Worm (Caenorhabditis elegans) whole organism, young adult: ENCODE measurements around the gene srt-29.

Source experiments
- B0035.1 ChIP-seq: sonication (generic microtip); optimal IDR thresholded peaks from 2 replicates; lab custom pipeline; 2016; ENCODE audit warnings: missing genetic modification characterization, mild to moderate bottlenecking, missing compliant biosample characterization, missing genotype, missing genetic modification reagents
- C17E4.6 ChIP-seq: fragments of 200-800 bp; sonication (Bioruptor generic); IDR thresholded peaks from 2 replicates; pipeline ENCODE4 v1.3.6; 2022; ENCODE audit warnings: missing genetic modification reagents, missing genetic modification characterization, missing compliant biosample characterization
- D2030.7 ChIP-seq: fragments of 200-800 bp; sonication (Bioruptor generic); IDR thresholded peaks from 2 replicates; pipeline ENCODE4 v1.3.6; 2022; ENCODE audit warnings: missing genetic modification reagents, missing genetic modification characterization, missing compliant biosample characterization
- F22D6.2 ChIP-seq: sonication (generic microtip); optimal IDR thresholded peaks from 2 replicates; lab custom pipeline; 2016; ENCODE audit warnings: mild to moderate bottlenecking, missing genetic modification characterization, missing compliant biosample characterization
- F33H1.4 ChIP-seq: fragments of 200-800 bp; sonication (Bioruptor generic); IDR thresholded peaks from 2 replicates; pipeline ENCODE4 v1.3.6; 2022; ENCODE audit warnings: missing genetic modification reagents, missing genetic modification characterization, missing compliant biosample characterization
- F55B11.4 ChIP-seq: sonication (generic microtip); optimal IDR thresholded peaks from 2 replicates; lab custom pipeline; 2016; ENCODE audit warnings: missing compliant biosample characterization, missing genetic modification characterization, borderline replicate concordance; ENCODE audit not compliant: insufficient read depth
- Y53G8AR.9 ChIP-seq: fragments of 200-800 bp; sonication (Bioruptor generic); conservative IDR thresholded peaks from 2 replicates; pipeline ENCODE4 v1.3.6; 2022; ENCODE audit warnings: missing genetic modification reagents, missing genetic modification characterization, missing compliant biosample characterization
- attf-3 ChIP-seq: fragments of 200-800 bp; sonication (Bioruptor generic); conservative IDR thresholded peaks from 2 replicates; pipeline ENCODE4 v1.3.6; 2022; ENCODE audit warnings: missing genetic modification reagents, missing genetic modification characterization, missing compliant biosample characterization
- attf-5 ChIP-seq: fragments of 200-800 bp; sonication (Bioruptor generic); optimal IDR thresholded peaks from 2 replicates; lab custom pipeline; 2018; ENCODE audit warnings: mild to moderate bottlenecking, missing genetic modification characterization, missing compliant biosample characterization
- cebp-1 ChIP-seq, 2 experiments: fragments of 200-800 bp in 1 of 2; sonication (Bioruptor generic) in 1 of 2; sonication (generic microtip) in 1 of 2; IDR thresholded peaks in 1 of 2; optimal IDR thresholded peaks in 1 of 2; 2 replicates each; pipeline versions ENCODE4 v1.3.6 to Lab custom; 2017 to 2022; ENCODE audit warnings: missing compliant biosample characterization in 2 of 2, missing genetic modification characterization in 2 of 2, mild to moderate bottlenecking in 1 of 2, missing genetic modification reagents in 1 of 2, moderate library complexity in 1 of 2
- cebp-2 ChIP-seq: fragments of 200-800 bp; sonication (Bioruptor generic); IDR thresholded peaks from 2 replicates; pipeline ENCODE4 v1.3.6; 2022; ENCODE audit warnings: missing genetic modification characterization, missing compliant biosample characterization
- ceh-58 ChIP-seq: fragments of 200-800 bp; sonication (Bioruptor generic); IDR thresholded peaks from 2 replicates; pipeline ENCODE4 v1.3.6; 2022; ENCODE audit warnings: missing genetic modification characterization, missing compliant biosample characterization
- chd-7 ChIP-seq: sonication (generic microtip); optimal IDR thresholded peaks from 2 replicates; lab custom pipeline; 2016; ENCODE audit warnings: mild to moderate bottlenecking, missing genetic modification characterization, moderate library complexity, missing compliant biosample characterization
- dpff-1 ChIP-seq: sonication (generic microtip); optimal IDR thresholded peaks from 2 replicates; lab custom pipeline; 2017; ENCODE audit warnings: mild to moderate bottlenecking, missing genetic modification characterization, missing compliant biosample characterization
- fkh-3 ChIP-seq: sonication (generic microtip); optimal IDR thresholded peaks from 2 replicates; lab custom pipeline; 2016; ENCODE audit warnings: mild to moderate bottlenecking, missing genetic modification characterization, missing compliant biosample characterization
- gei-17 ChIP-seq: fragments of 200-800 bp; sonication (Bioruptor generic); optimal IDR thresholded peaks from 2 replicates; lab custom pipeline; 2018; ENCODE audit warnings: mild to moderate bottlenecking, missing genetic modification characterization, missing compliant biosample characterization
- him-1 ChIP-seq: sonication (generic microtip); optimal IDR thresholded peaks from 2 replicates; lab custom pipeline; 2016; ENCODE audit warnings: missing genotype, missing genetic modification reagents, missing genetic modification characterization, missing compliant biosample characterization
- hlh-26 ChIP-seq: fragments of 200-800 bp; sonication (Bioruptor generic); conservative IDR thresholded peaks from 2 replicates; pipeline ENCODE4 v1.3.6; 2022; ENCODE audit warnings: missing genetic modification reagents, missing genetic modification characterization, missing compliant biosample characterization
- hsf-1 ChIP-seq: fragments of 200-800 bp; sonication (Bioruptor generic); IDR thresholded peaks from 2 replicates; pipeline ENCODE4 v1.3.6; 2022; ENCODE audit warnings: missing genetic modification reagents, missing genetic modification characterization, missing compliant biosample characterization
- let-526 ChIP-seq: fragments of 200-800 bp; sonication (Bioruptor generic); IDR thresholded peaks from 2 replicates; pipeline ENCODE4 v1.3.6; 2022; ENCODE audit warnings: missing genetic modification reagents, missing genetic modification characterization, missing compliant biosample characterization
- lin-26 ChIP-seq: fragments of 200-800 bp; sonication (Bioruptor generic); IDR thresholded peaks from 2 replicates; pipeline ENCODE4 v1.3.6; 2022; ENCODE audit warnings: missing genetic modification reagents, missing genetic modification characterization, missing compliant biosample characterization
- lin-35 ChIP-seq, 3 experiments: fragments of 150-350 bp in 2 of 3; sonication (generic microtip) in 1 of 3; optimal IDR thresholded peaks; 2 replicates each; lab custom pipeline; 2014 to 2018; ENCODE audit warnings: missing biosample characterization in 3 of 3, missing genetic modification characterization in 3 of 3, missing genetic modification reagents in 3 of 3
- lsl-1 ChIP-seq: fragments of 200-800 bp; sonication (Bioruptor generic); optimal IDR thresholded peaks from 2 replicates; lab custom pipeline; 2018; ENCODE audit warnings: mild to moderate bottlenecking, missing genetic modification characterization, moderate library complexity, missing compliant biosample characterization
- madf-3 ChIP-seq: fragments of 200-800 bp; sonication (Bioruptor generic); IDR thresholded peaks from 2 replicates; pipeline ENCODE4 v1.3.6; 2022; ENCODE audit warnings: missing genetic modification reagents, missing genetic modification characterization, missing compliant biosample characterization
- madf-6 ChIP-seq: fragments of 200-800 bp; sonication (Bioruptor generic); IDR thresholded peaks from 2 replicates; pipeline ENCODE4 v1.3.6; 2022; ENCODE audit warnings: missing genetic modification reagents, missing genetic modification characterization, missing compliant biosample characterization
- nfya-1 ChIP-seq: sonication (generic microtip); optimal IDR thresholded peaks from 2 replicates; lab custom pipeline; 2017; ENCODE audit warnings: antibody characterized with exemption, missing compliant biosample characterization, missing genetic modification characterization, borderline replicate concordance; ENCODE audit not compliant: insufficient read depth
- nhr-90 ChIP-seq: sonication (generic microtip); optimal IDR thresholded peaks from 2 replicates; lab custom pipeline; 2016; ENCODE audit warnings: missing genotype, mild to moderate bottlenecking, missing genetic modification characterization, missing compliant biosample characterization
- pbrm-1 ChIP-seq: fragments of 200-800 bp; sonication (Bioruptor generic); IDR thresholded peaks from 2 replicates; pipeline ENCODE4 v1.3.6; 2022; ENCODE audit warnings: missing genetic modification reagents, missing genetic modification characterization, missing compliant biosample characterization
- rpc-1 ChIP-seq, 2 experiments: fragments of 150-350 bp in 1 of 2; sonication (generic microtip) in 1 of 2; optimal IDR thresholded peaks; 2 replicates each; lab custom pipeline; 2014 to 2018; ENCODE audit warnings: missing biosample characterization in 1 of 2, missing genetic modification characterization in 1 of 2, missing genetic modification reagents in 1 of 2, missing genotype in 1 of 2
- snpc-1.3 ChIP-seq: sonication (generic microtip); optimal IDR thresholded peaks from 2 replicates; lab custom pipeline; 2017; ENCODE audit warnings: missing genetic modification characterization, mild to moderate bottlenecking, missing compliant biosample characterization, antibody characterized with exemption, moderate library complexity, missing genotype, missing genetic modification reagents; ENCODE audit not compliant: insufficient read depth
- snpc-3.4 ChIP-seq: sonication (generic microtip); optimal IDR thresholded peaks from 2 replicates; lab custom pipeline; 2017; ENCODE audit warnings: missing genetic modification characterization, mild to moderate bottlenecking, missing compliant biosample characterization, antibody characterized with exemption, moderate library complexity, missing genotype, missing genetic modification reagents
- tbx-9 ChIP-seq: sonication (generic microtip); optimal IDR thresholded peaks from 2 replicates; lab custom pipeline; 2016; ENCODE audit warnings: borderline replicate concordance, missing genetic modification characterization, inconsistent platforms, missing compliant biosample characterization
- unc-130 ChIP-seq: sonication (generic microtip); optimal IDR thresholded peaks from 2 replicates; lab custom pipeline; 2016; ENCODE audit warnings: missing genetic modification reagents, missing genetic modification characterization, missing compliant biosample characterization
- zim-3 ChIP-seq: sonication (generic microtip); optimal IDR thresholded peaks from 2 replicates; lab custom pipeline; 2017; ENCODE audit warnings: mild to moderate bottlenecking, missing genetic modification characterization, moderate library complexity, missing compliant biosample characterization
- ztf-18 ChIP-seq: sonication (generic microtip); optimal IDR thresholded peaks from 2 replicates; lab custom pipeline; 2016; ENCODE audit warnings: missing genotype, mild to moderate bottlenecking, missing genetic modification characterization, missing compliant biosample characterization
- ztf-22 ChIP-seq: fragments of 200-800 bp; sonication (Bioruptor generic); optimal IDR thresholded peaks from 2 replicates; lab custom pipeline; 2018; ENCODE audit warnings: mild to moderate bottlenecking, missing genetic modification characterization, moderate library complexity, missing compliant biosample characterization
- ztf-25 ChIP-seq: fragments of 200-800 bp; sonication (Bioruptor generic); IDR thresholded peaks from 2 replicates; pipeline ENCODE4 v1.3.6; 2022; ENCODE audit warnings: missing genetic modification reagents, missing genetic modification characterization, missing compliant biosample characterization
- ztf-26 ChIP-seq: sonication (generic microtip); optimal IDR thresholded peaks from 2 replicates; lab custom pipeline; 2017; ENCODE audit warnings: missing genetic modification characterization, missing compliant biosample characterization
- ztf-3 ChIP-seq: fragments of 200-800 bp; sonication (Bioruptor generic); optimal IDR thresholded peaks from 2 replicates; lab custom pipeline; 2018; ENCODE audit warnings: mild to moderate bottlenecking, missing genetic modification characterization, missing compliant biosample characterization
- ztf-6 ChIP-seq: fragments of 200-800 bp; sonication (Bioruptor generic); IDR thresholded peaks from 2 replicates; pipeline ENCODE4 v1.3.6; 2022; ENCODE audit warnings: missing genetic modification reagents, missing genetic modification characterization, missing compliant biosample characterization

Gene srt-29

DNA sequence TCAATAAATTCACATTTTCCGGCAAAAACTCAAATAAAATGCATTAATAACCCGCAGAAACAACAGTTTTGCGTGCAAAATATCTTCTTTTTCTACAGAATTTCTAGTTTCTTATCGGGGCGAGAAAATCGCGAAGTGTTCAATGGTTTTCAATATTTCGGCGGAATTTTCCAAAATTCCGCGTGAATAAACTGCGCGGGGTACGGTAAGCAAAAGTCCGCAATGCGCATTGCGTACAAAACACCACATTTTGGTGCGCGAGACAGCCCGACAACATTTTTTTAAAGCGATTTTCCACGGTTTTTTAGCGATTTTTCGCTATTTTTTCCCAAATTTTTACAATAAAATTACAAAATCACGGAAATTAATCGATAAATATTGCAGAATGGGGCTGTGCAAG, 24.5 kb downstream of the srt-29 start, which contains the start of gene Y45G12B.2 (continued):
- TF ChIP-seq F22D6.2 (tag; lab: Kevin White, UChicago) (no peak), zim-3 (tag; lab: Kevin White, UChicago) (no peak), cebp-1 (GFP tag; IDR thresholded peaks at IDR 0.05; lab: Robert Waterston, UW) (no peak), cebp-1 (tag; optimal IDR thresholded peaks at IDR 0.05; lab: Kevin White, UChicago) (peak; percentile 56), nhr-90 (tag; lab: Kevin White, UChicago) (no peak), dpff-1 (tag; lab: Kevin White, UChicago) (no peak), madf-3 (GFP tag; lab: Robert Waterston, UW) (no peak), attf-3 (GFP tag; lab: Robert Waterston, UW) (0 out of 2 replicates have a peak, but pooled peaks have one; percentile 27), tbx-9 (no peak), ztf-26 (tag; lab: Kevin White, UChicago) (no peak), F33H1.4 (GFP tag; lab: Robert Waterston, UW) (peak; percentile 37), rpc-1 (optimal IDR thresholded peaks at IDR 0.05; lab: Kevin White, UChicago) (no peak), rpc-1 (tag; optimal IDR thresholded peaks at IDR 0.05; lab: Kevin White, UChicago) (no peak), snpc-3.4 (tag; lab: Kevin White, UChicago) (no peak), D2030.7 (GFP tag; lab: Robert Waterston, UW) (peak; percentile 56; the same call in 1 of the 2 replicates), hsf-1 (GFP tag; lab: Robert Waterston, UW) (no peak), cebp-2 (GFP tag; lab: Robert Waterston, UW) (no peak), ztf-22 (GFP tag; lab: Kevin White, UChicago) (no peak), Y53G8AR.9 (0 out of 2 replicates have a peak, but pooled peaks have one; percentile 32), ztf-18 (peak; percentile 5), attf-5 (peak; percentile 30), pbrm-1 (GFP tag; lab: Robert Waterston, UW) (peak; percentile 62; the same call in 1 of the 2 replicates), lin-26 (GFP tag; lab: Robert Waterston, UW) (no peak), chd-7 (no peak), unc-130 (GFP tag; lab: Kevin White, UChicago) (no peak), F55B11.4 (tag; lab: Kevin White, UChicago) (no peak), madf-6 (GFP tag; lab: Robert Waterston, UW) (peak; percentile 63; the same call in 1 of the 2 replicates), let-526 (GFP tag; lab: Robert Waterston, UW) (no peak), lsl-1 (peak; percentile 93), ztf-25 (GFP tag; lab: Robert Waterston, UW) (no peak), B0035.1 (tag; lab: Kevin White, UChicago) (no peak), C17E4.6 (GFP tag; lab: Robert Waterston, UW) (peak; percentile 59; the same call in 1 of the 2 replicates), ceh-58 (GFP tag; lab: Robert Waterston, UW) (no peak), ztf-6 (GFP tag; lab: Robert Waterston, UW) (no peak), him-1 (tag; lab: Kevin White, UChicago) (no peak), gei-17 (GFP tag; lab: Kevin White, UChicago) (no peak), hlh-26 (no peak), ztf-3 (GFP tag; lab: Kevin White, UChicago) (no peak), snpc-1.3 (tag; lab: Kevin White, UChicago) (no peak), fkh-3 (tag; lab: Kevin White, UChicago) (no peak), nfya-1 (no peak), lin-35 (GFP tag; optimal IDR thresholded peaks at IDR 0.05; lab: Kevin White, UChicago) (peak in 1 of 3 experiments; percentile 57)
